Worm (Caenorhabditis elegans) whole organism, early embryonic: ENCODE measurements around the gene ZC239.6.

Experiments
- ets-7 ChIP-seq: sonication (generic microtip); optimal IDR thresholded peaks from 2 replicates; lab custom pipeline; 2016; ENCODE audit warnings: missing genotype, missing genetic modification characterization, missing compliant biosample characterization
- hmbx-1 ChIP-seq: sonication (generic microtip); optimal IDR thresholded peaks from 2 replicates; lab custom pipeline; 2016; ENCODE audit warnings: mild to moderate bottlenecking, missing genetic modification characterization, missing compliant biosample characterization
- sea-1 ChIP-seq: fragments of 200-800 bp; sonication (Bioruptor generic); conservative IDR thresholded peaks from 2 replicates; pipeline ENCODE4 v1.3.6; 2022; ENCODE audit warnings: missing genetic modification characterization, missing compliant biosample characterization

DNA sequence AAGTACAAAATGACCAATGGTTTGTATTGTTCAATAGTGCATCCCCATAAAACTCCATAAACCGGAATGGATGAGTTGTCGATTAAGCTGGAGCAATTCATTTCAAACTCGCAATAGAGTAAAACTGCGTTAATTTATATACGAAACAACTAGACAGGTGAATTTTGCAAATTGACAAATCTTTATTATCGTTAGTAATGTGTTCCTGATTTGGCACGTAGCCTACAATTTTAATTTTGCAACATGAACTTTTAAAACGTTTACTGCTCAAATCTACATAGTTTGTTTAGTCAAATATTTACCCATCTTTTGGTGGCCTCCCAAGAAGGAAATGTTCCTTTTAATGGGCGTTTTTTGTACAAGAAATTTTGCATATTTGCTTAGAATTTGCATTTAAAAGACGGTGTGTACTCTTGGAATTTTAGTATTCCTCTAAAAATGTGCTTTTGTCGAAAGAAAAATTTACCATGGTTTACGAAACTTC, 27.6 kb downstream of the ZC239.6 start, which contains the start of the genes srz-67 and C17F4.11:
- TF ChIP-seq sea-1 (GFP tag; lab: Robert Waterston, UW) (no peak), ets-7 (tag; lab: Kevin White, UChicago) (no peak), hmbx-1 (no peak)
